Worm (Caenorhabditis elegans) whole organism, mixed stage, embryonic: ENCODE data around the gene F46F5.15.

Experiments used
- mab-5 ChIP-seq: fragments of 150-350 bp; optimal IDR thresholded peaks from 2 replicates; lab custom pipeline; 2014; ENCODE audit warnings: missing biosample characterization, missing genetic modification characterization
- mls-2 ChIP-seq: sonication (generic microtip); optimal IDR thresholded peaks from 2 replicates; lab custom pipeline; 2016; ENCODE audit warnings: mild to moderate bottlenecking, missing genetic modification characterization, moderate library complexity, missing compliant biosample characterization
- nhr-12 ChIP-seq: fragments of 150-350 bp; optimal IDR thresholded peaks from 2 replicates; lab custom pipeline; 2014; ENCODE audit warnings: missing biosample characterization, missing genetic modification characterization
- pha-4 ChIP-seq: fragments of 150-350 bp; optimal IDR thresholded peaks from 2 replicates; lab custom pipeline; 2018; ENCODE audit warnings: missing biosample characterization, missing genetic modification reagents, missing genetic modification characterization
- snpc-4 ChIP-seq: fragments of 150-350 bp; optimal IDR thresholded peaks from 2 replicates; lab custom pipeline; 2014; ENCODE audit warnings: missing biosample characterization, missing genetic modification characterization
- unc-62 ChIP-seq: fragments of 150-350 bp; optimal IDR thresholded peaks from 2 replicates; lab custom pipeline; 2014; ENCODE audit warnings: missing biosample characterization, missing genetic modification reagents, missing genetic modification characterization
- ztf-11 ChIP-seq: fragments of 150-350 bp; optimal IDR thresholded peaks from 2 replicates; lab custom pipeline; 2014; ENCODE audit warnings: missing biosample characterization, missing genetic modification characterization

DNA sequence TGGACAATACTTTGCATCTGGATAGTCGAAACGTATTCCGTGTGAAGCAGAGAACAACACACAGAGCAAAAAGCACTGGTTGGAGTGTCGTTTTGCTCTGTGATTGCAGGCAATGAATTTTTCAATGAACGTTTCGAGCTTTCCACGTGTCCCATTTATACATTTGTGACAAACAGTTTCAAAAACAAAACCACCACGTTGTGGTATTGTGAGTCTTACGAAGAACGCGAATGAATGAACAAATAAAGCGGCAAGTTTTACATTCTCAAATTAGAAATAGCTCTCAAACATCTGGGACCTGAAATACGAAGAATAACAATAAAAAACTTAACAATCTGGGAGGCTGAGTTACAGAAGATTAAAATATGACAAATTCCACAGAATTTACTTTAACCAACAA is 3.6 kb downstream of the F46F5.15 start, which contains the start of gene F46F5.1:
- TF ChIP-seq ztf-11 (tag; lab: Kevin White, UChicago): no peak
- no peak for TF ChIP-seq mls-2 (tag; lab: Kevin White, UChicago)
- TF ChIP-seq pha-4 (tag; lab: Kevin White, UChicago): no peak
- no peak for TF ChIP-seq snpc-4
- TF ChIP-seq nhr-12 (tag; lab: Kevin White, UChicago): no peak
- TF ChIP-seq unc-62 (GFP tag; lab: Kevin White, UChicago): no peak
- no peak for TF ChIP-seq mab-5 (tag; lab: Kevin White, UChicago)
